Fruit fly (Drosophila melanogaster): Measurements from ENCODE around the gene CG2116.

Gene CG2116

DNA sequence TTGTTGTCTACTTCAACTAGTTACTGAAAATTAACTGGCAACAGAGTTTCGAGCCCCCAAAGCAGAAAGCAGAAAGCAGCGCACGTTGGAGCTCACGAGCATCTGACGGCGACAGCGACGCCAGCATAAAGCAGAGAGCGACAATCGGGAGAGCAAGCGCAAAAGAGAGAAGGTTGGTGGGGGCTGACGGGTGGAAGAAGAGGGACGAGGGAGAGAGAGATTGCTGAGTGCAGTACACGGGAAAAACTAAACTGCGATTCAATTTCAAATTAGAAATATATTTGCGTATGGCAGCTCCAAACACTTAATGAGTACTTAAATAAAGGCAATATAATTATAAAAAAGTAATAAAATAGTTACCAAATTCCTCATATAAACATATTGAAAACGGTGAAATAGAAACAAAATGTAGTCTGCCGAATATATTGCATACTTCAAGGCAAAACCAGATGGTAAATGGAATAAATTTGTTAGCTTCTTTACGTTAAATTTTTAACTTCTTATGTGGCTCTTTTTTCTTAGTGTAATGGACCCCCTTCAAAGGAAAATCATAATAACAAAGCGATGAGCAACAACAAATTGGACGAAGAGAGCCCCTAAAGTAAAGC, 37.4 kb upstream of the CG2116 start:
- peak; percentile 97 for TF ChIP-seq CG7101 (tag; optimal IDR thresholded peaks at IDR 0.05)
- TF ChIP-seq ovo (GFP tag; optimal IDR thresholded peaks at IDR 0.05), result peak; percentile 95
- peak; percentile 97 for TF ChIP-seq CG12768 (GFP tag; optimal IDR thresholded peaks at IDR 0.05)
- TF ChIP-seq toe (GFP tag; optimal IDR thresholded peaks at IDR 0.05), result peak; percentile 90
- TF ChIP-seq cnc (optimal IDR thresholded peaks at IDR 0.05), result no peak
- TF ChIP-seq CG5204 (GFP tag; optimal IDR thresholded peaks at IDR 0.05), result peak; percentile 91
- TF ChIP-seq cic (GFP tag; optimal IDR thresholded peaks at IDR 0.05), result peak; percentile 76
- peak; percentile 94 for TF ChIP-seq CG33017 (tag; optimal IDR thresholded peaks at IDR 0.05)
- TF ChIP-seq kay (GFP tag; ENCODE audit: borderline replicate concordance), result no peak
- TF ChIP-seq CG1620 (GFP tag; optimal IDR thresholded peaks at IDR 0.05), result peak; percentile 95
- peak; percentile 98 for TF ChIP-seq CG11617 (GFP tag; optimal IDR thresholded peaks at IDR 0.05)
- TF ChIP-seq Crg-1 (GFP tag; optimal IDR thresholded peaks at IDR 0.05), result peak; percentile 95
- TF ChIP-seq pad (GFP tag; optimal IDR thresholded peaks at IDR 0.05), result peak; percentile 84
- peak; percentile 88 for TF ChIP-seq Clk (GFP tag; optimal IDR thresholded peaks at IDR 0.05)
- peak; percentile 95 for TF ChIP-seq Hr96 (GFP tag; optimal IDR thresholded peaks at IDR 0.05)
- peak; percentile 92 for TF ChIP-seq tj (GFP tag; optimal IDR thresholded peaks at IDR 0.05)
- TF ChIP-seq Mnt (GFP tag; optimal IDR thresholded peaks at IDR 0.05), result peak; percentile 88
- peak; percentile 95 for TF ChIP-seq CG7045 (GFP tag; optimal IDR thresholded peaks at IDR 0.05)
- TF ChIP-seq CG14711 (tag; optimal IDR thresholded peaks at IDR 0.05), result peak; percentile 91
- TF ChIP-seq bab1 (GFP tag; optimal IDR thresholded peaks at IDR 0.05), result peak; percentile 98

DNA sequence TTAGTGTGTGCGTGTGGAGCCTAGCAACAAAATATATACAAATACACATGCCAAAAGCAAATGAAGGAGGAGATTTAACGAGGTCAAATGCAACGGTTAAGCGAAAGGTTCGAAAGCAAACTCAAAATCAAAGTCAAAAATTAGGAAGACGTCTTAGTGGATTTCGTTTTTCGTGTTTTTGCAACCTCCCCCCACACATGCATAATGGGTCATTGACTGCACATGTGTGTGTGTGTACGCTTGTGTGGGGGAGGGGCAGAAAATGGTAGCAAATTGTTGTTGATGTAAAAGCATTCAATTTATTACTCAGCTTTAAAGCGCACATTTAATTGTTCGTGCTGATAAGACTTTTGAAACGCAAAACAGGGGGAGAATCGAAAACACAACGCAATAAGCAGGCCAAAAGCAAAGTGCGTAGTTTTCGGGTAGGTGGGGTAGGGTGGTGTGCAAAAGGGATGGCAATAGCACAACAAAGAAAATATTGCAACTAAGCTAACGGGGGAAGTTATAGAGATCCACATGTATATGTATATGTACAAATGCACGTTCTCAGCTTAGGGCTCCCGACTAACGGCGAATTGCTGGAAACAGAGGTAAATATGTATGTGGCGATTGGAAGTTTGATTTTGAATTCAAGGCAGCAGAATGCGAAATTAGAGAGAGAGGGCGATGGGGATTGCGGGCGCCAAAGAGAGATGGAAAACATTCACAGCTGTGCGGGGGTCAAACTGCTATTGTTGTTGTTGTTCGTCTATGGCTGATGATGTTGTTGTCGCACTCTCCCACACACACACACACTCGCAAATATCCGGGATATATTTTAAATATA, 36.5 kb upstream of the CG2116 start:
- TF ChIP-seq Clk (GFP tag; optimal IDR thresholded peaks at IDR 0.05) (no peak), ovo (GFP tag; optimal IDR thresholded peaks at IDR 0.05) (peak; percentile 98), Crg-1 (GFP tag; optimal IDR thresholded peaks at IDR 0.05) (no peak), CG5204 (GFP tag; optimal IDR thresholded peaks at IDR 0.05) (no peak), CG11617 (GFP tag; optimal IDR thresholded peaks at IDR 0.05) (no peak), tj (GFP tag; optimal IDR thresholded peaks at IDR 0.05) (peak; percentile 80), cic (GFP tag; optimal IDR thresholded peaks at IDR 0.05) (no peak), CG12768 (GFP tag; optimal IDR thresholded peaks at IDR 0.05) (no peak), cnc (optimal IDR thresholded peaks at IDR 0.05) (no peak), bab1 (GFP tag; optimal IDR thresholded peaks at IDR 0.05) (no peak), toe (GFP tag; optimal IDR thresholded peaks at IDR 0.05) (no peak), pad (GFP tag; optimal IDR thresholded peaks at IDR 0.05) (peak; percentile 98), CG33017 (tag; optimal IDR thresholded peaks at IDR 0.05) (no peak), Mnt (GFP tag; optimal IDR thresholded peaks at IDR 0.05) (peak; percentile 65), kay (GFP tag; ENCODE audit: borderline replicate concordance) (no peak)

DNA sequence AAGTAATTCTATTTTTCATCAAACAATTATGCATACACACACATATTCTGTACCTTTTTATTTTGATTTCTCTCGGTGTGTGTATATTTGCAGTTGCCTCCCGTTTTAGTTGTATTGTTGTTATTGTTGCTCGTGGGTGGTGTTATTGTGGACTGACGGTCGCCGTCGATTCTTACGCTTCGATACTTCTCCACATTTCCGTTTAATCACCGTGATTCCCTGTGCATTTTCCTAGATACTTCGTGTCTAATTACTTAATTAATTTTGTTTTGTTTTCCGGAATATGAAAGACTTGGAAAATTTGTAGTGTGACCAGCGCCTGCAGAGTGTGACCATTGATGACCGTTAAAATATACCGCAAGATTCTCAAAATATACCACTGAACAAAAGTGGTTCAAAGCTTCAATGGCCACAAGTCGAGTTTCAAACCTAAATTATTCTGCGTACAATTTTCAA, 35.9 kb upstream of the CG2116 start, which contains the start of gene UbcE2H:
Gene UbcE2H (minus strand): TSS at position 343 of the 456 bp plus-strand sequence.
- TF ChIP-seq CG14711 (tag; optimal IDR thresholded peaks at IDR 0.05), result peak; percentile 10
- TF ChIP-seq bab1 (GFP tag; optimal IDR thresholded peaks at IDR 0.05), result peak; percentile 60
- TF ChIP-seq pad (GFP tag; optimal IDR thresholded peaks at IDR 0.05), result no peak
- TF ChIP-seq cic (GFP tag; optimal IDR thresholded peaks at IDR 0.05), result no peak

DNA sequence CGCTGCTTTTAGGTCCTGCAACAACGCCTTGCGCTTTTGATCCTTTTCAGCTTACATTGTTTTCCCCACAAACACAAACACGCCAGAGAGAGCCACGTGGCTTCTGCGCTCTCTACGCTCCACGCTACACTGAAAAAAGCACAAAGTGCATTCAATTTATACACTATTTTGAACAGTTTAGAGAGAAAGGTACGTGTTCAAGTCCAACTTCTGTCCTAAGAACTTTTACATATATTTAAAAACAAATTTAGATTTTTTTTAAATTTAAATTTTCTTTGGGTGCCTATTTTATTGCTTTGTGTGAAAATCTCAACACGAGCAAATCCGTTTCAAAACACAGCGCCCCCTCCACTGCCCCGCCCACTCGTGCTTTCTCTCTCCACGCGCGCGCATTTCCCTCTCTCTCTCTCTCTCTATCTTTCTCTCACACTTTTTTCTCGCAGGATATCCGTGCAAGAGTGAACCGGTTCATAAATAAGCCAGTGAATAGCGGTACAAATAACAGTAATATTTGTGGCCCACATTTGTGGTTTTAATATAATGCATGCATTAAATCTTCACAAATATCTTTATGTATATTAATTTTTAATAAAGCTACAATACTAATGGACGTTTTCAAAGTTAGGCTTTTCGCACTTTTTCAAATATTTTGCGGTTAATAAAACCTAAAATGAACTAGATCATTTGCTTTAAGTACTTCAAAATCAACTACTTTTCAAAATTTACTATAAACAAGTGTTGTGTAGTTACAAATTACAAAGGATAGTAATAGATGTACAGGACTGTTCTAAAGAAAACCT, 29.4 kb upstream of the CG2116 start:
- TF ChIP-seq Mnt (GFP tag; optimal IDR thresholded peaks at IDR 0.05) (peak; percentile 68), CG14711 (tag; optimal IDR thresholded peaks at IDR 0.05) (peak; percentile 69), toe (GFP tag; optimal IDR thresholded peaks at IDR 0.05) (no peak), cic (GFP tag; optimal IDR thresholded peaks at IDR 0.05) (no peak), CG11617 (GFP tag; optimal IDR thresholded peaks at IDR 0.05) (peak; percentile 66), CG12768 (GFP tag; optimal IDR thresholded peaks at IDR 0.05) (peak; percentile 52), tj (GFP tag; optimal IDR thresholded peaks at IDR 0.05) (peak; percentile 41), bab1 (GFP tag; optimal IDR thresholded peaks at IDR 0.05) (peak; percentile 12), ovo (GFP tag; optimal IDR thresholded peaks at IDR 0.05) (peak; percentile 10), CG5204 (GFP tag; optimal IDR thresholded peaks at IDR 0.05) (peak; percentile 6), CG33017 (tag; optimal IDR thresholded peaks at IDR 0.05) (peak; percentile 64), CG7101 (tag; optimal IDR thresholded peaks at IDR 0.05) (peak; percentile 76), kay (GFP tag; ENCODE audit: borderline replicate concordance) (no peak), Hr96 (GFP tag; optimal IDR thresholded peaks at IDR 0.05) (no peak), cnc (optimal IDR thresholded peaks at IDR 0.05) (no peak), CG7045 (GFP tag; optimal IDR thresholded peaks at IDR 0.05) (peak; percentile 65), Clk (GFP tag; optimal IDR thresholded peaks at IDR 0.05) (peak; percentile 60), pad (GFP tag; optimal IDR thresholded peaks at IDR 0.05) (peak; percentile 34), Crg-1 (GFP tag; optimal IDR thresholded peaks at IDR 0.05) (no peak), CG1620 (GFP tag; optimal IDR thresholded peaks at IDR 0.05) (peak; percentile 16)

DNA sequence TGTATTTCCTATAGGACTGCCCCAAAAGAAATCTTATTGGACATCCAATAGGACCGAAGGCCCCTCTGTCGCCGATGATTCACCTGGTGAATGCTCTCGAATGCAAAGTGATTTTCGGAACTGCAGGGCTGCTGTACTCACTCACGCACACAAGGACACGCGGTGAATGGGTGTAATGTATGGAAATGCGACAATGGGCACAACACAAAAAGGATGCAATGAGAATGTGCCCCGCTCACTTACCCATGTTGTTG, 28.9 kb upstream of the CG2116 start:
- no peak for TF ChIP-seq CG33017 (tag; optimal IDR thresholded peaks at IDR 0.05)
- no peak for TF ChIP-seq kay (GFP tag; ENCODE audit: borderline replicate concordance)
- no peak for TF ChIP-seq pad (GFP tag; optimal IDR thresholded peaks at IDR 0.05)
- no peak for TF ChIP-seq CG5204 (GFP tag; optimal IDR thresholded peaks at IDR 0.05)
- no peak for TF ChIP-seq cic (GFP tag; optimal IDR thresholded peaks at IDR 0.05)
- TF ChIP-seq Crg-1 (GFP tag; optimal IDR thresholded peaks at IDR 0.05), result no peak
- no peak for TF ChIP-seq cnc (optimal IDR thresholded peaks at IDR 0.05)
- TF ChIP-seq CG7045 (GFP tag; optimal IDR thresholded peaks at IDR 0.05), result no peak
- no peak for TF ChIP-seq CG7101 (tag; optimal IDR thresholded peaks at IDR 0.05)
- TF ChIP-seq CG14711 (tag; optimal IDR thresholded peaks at IDR 0.05), result no peak
- no peak for TF ChIP-seq ovo (GFP tag; optimal IDR thresholded peaks at IDR 0.05)
- no peak for TF ChIP-seq CG11617 (GFP tag; optimal IDR thresholded peaks at IDR 0.05)
- no peak for TF ChIP-seq Clk (GFP tag; optimal IDR thresholded peaks at IDR 0.05)
- TF ChIP-seq Mnt (GFP tag; optimal IDR thresholded peaks at IDR 0.05), result no peak
- TF ChIP-seq CG1620 (GFP tag; optimal IDR thresholded peaks at IDR 0.05), result no peak
- TF ChIP-seq Hr96 (GFP tag; optimal IDR thresholded peaks at IDR 0.05), result no peak

Data from whole organism, adult.